Fruit fly (Drosophila melanogaster) whole organism, embryonic: ENCODE measurements around the gene CG34181.

ENCODE experiments used
- Ada2b ChIP-seq: fragments of 200-800 bp; sonication (Bioruptor generic); IDR thresholded peaks from 2 replicates; pipeline ENCODE4 v1.3.6; 2022; ENCODE audit warnings: missing biosample characterization, missing genetic modification characterization
- Aef1 ChIP-seq: fragments of 200-800 bp; sonication (Bioruptor generic); IDR thresholded peaks from 3 replicates; pipeline ENCODE4 v1.3.6; 2022; ENCODE audit warnings: missing biosample characterization, missing genetic modification characterization
- Asciz ChIP-seq: fragments of 200-800 bp; sonication (Bioruptor generic); optimal IDR thresholded peaks from 2 replicates; lab custom pipeline; 2017; ENCODE audit warnings: missing biosample characterization, mild to moderate bottlenecking, missing genetic modification characterization, missing genetic modification reagents
- BtbVII ChIP-seq: fragments of 200-800 bp; sonication (Bioruptor generic); optimal IDR thresholded peaks from 3 replicates; lab custom pipeline; 2017; ENCODE audit warnings: missing biosample characterization, mild to moderate bottlenecking, missing genetic modification characterization
- CG10366 ChIP-seq: fragments of 200-800 bp; sonication (Bioruptor generic); IDR thresholded peaks from 2 replicates; pipeline ENCODE4 v1.3.6; 2022; ENCODE audit warnings: missing biosample characterization, missing genetic modification characterization
- CG10431 ChIP-seq: fragments of 200-800 bp; sonication (Bioruptor generic); optimal IDR thresholded peaks from 3 replicates; lab custom pipeline; 2018; ENCODE audit warnings: missing biosample characterization, mild to moderate bottlenecking, missing genetic modification characterization
- CG12659 ChIP-seq: fragments of 200-800 bp; sonication (Bioruptor generic); optimal IDR thresholded peaks from 3 replicates; lab custom pipeline; 2017; ENCODE audit warnings: mild to moderate bottlenecking, missing biosample characterization, missing genetic modification reagents, missing genetic modification characterization
- CG13123 ChIP-seq: fragments of 200-800 bp; sonication (Bioruptor generic); optimal IDR thresholded peaks from 2 replicates; lab custom pipeline; 2016; ENCODE audit warnings: missing biosample characterization, missing genetic modification characterization
- CG13894 ChIP-seq: fragments of 200-800 bp; sonication (Bioruptor generic); optimal IDR thresholded peaks from 3 replicates; lab custom pipeline; 2018; ENCODE audit warnings: missing biosample characterization, mild to moderate bottlenecking, missing genetic modification characterization, moderate library complexity
- CG15011 ChIP-seq: fragments of 200-800 bp; sonication (Bioruptor generic); optimal IDR thresholded peaks from 3 replicates; lab custom pipeline; 2018; ENCODE audit warnings: missing biosample characterization, mild to moderate bottlenecking, missing genetic modification characterization
- CG15269 ChIP-seq: fragments of 200-800 bp; sonication (Bioruptor generic); optimal IDR thresholded peaks from 2 replicates; lab custom pipeline; 2018; ENCODE audit warnings: missing biosample characterization, mild to moderate bottlenecking, missing genetic modification characterization, moderate library complexity
- CG31388 ChIP-seq: fragments of 200-800 bp; sonication (Bioruptor generic); optimal IDR thresholded peaks from 2 replicates; lab custom pipeline; 2016; ENCODE audit warnings: missing biosample characterization, missing genetic modification characterization
- CG34224 ChIP-seq: fragments of 200-800 bp; sonication (Bioruptor generic); IDR thresholded peaks from 3 replicates; pipeline ENCODE4 v1.3.6; 2022; ENCODE audit warnings: missing biosample characterization, missing genetic modification characterization; ENCODE audit not compliant: partially characterized antibody
- CG4360 ChIP-seq: fragments of 200-800 bp; sonication (Bioruptor generic); IDR thresholded peaks from 2 replicates; pipeline ENCODE4 v1.3.6; 2022; ENCODE audit warnings: missing biosample characterization, missing genetic modification characterization
- CG5953 ChIP-seq: fragments of 200-800 bp; sonication (Bioruptor generic); IDR thresholded peaks from 2 replicates; pipeline ENCODE4 v1.3.6; 2022; ENCODE audit warnings: missing biosample characterization, missing genetic modification characterization
- D19B ChIP-seq: fragments of 200-800 bp; sonication (Bioruptor generic); optimal IDR thresholded peaks from 2 replicates; lab custom pipeline; 2017; ENCODE audit warnings: missing biosample characterization, mild to moderate bottlenecking, missing genetic modification characterization
- Dek ChIP-seq: fragments of 200-800 bp; sonication (Bioruptor generic); optimal IDR thresholded peaks from 3 replicates; lab custom pipeline; 2019; ENCODE audit warnings: missing biosample characterization, mild to moderate bottlenecking, missing genetic modification characterization, moderate library complexity
- Dll ChIP-seq: fragments of 200-800 bp; sonication (Bioruptor generic); IDR thresholded peaks from 4 replicates; pipeline ENCODE4 v1.3.6; 2022; ENCODE audit warnings: missing biosample characterization, missing genetic modification characterization; ENCODE audit not compliant: partially characterized antibody
- H15 ChIP-seq: fragments of 200-800 bp; sonication (Bioruptor generic); IDR thresholded peaks from 3 replicates; pipeline ENCODE4 v1.3.6; 2022; ENCODE audit warnings: missing biosample characterization, missing genetic modification characterization
- Hmr ChIP-seq: fragments of 200-800 bp; sonication (Bioruptor generic); optimal IDR thresholded peaks from 3 replicates; lab custom pipeline; 2017; ENCODE audit warnings: mild to moderate bottlenecking, missing biosample characterization, missing genetic modification reagents, missing genetic modification characterization
- Lpt ChIP-seq: fragments of >200 bp; optimal IDR thresholded peaks from 2 replicates; lab custom pipeline; 2018; ENCODE audit warnings: missing biosample characterization, missing genetic modification characterization
- MBD-R2 ChIP-seq: fragments of 200-800 bp; sonication (Bioruptor generic); IDR thresholded peaks from 2 replicates; pipeline ENCODE4 v1.3.6; 2022; ENCODE audit warnings: missing biosample characterization, missing genetic modification characterization
- Mad ChIP-seq: fragments of 200-800 bp; sonication (Bioruptor generic); optimal IDR thresholded peaks from 2 replicates; lab custom pipeline; 2016; ENCODE audit warnings: missing biosample characterization, missing genetic modification characterization
- Nf-YA ChIP-seq: fragments of 200-800 bp; sonication (Bioruptor generic); IDR thresholded peaks from 2 replicates; pipeline ENCODE4 v1.3.6; 2022; ENCODE audit warnings: missing biosample characterization, missing genetic modification characterization
- Oaz ChIP-seq: fragments of 200-800 bp; sonication (Bioruptor generic); IDR thresholded peaks from 2 replicates; pipeline ENCODE4 v1.3.6; 2022; ENCODE audit warnings: missing biosample characterization, missing genetic modification characterization
- PHDP ChIP-seq: fragments of 200-800 bp; sonication (Bioruptor generic); optimal IDR thresholded peaks from 3 replicates; lab custom pipeline; 2018; ENCODE audit warnings: missing biosample characterization, mild to moderate bottlenecking, missing genetic modification characterization, moderate library complexity
- Poxn ChIP-seq: fragments of 200-800 bp; sonication (Bioruptor generic); IDR thresholded peaks from 2 replicates; pipeline ENCODE4 v1.3.6; 2022; ENCODE audit warnings: missing biosample characterization, missing genetic modification characterization
- Sin3A ChIP-seq: fragments of >200 bp; optimal IDR thresholded peaks from 2 replicates; lab custom pipeline; 2018
- Six4 ChIP-seq: fragments of 200-800 bp; sonication (Bioruptor generic); optimal IDR thresholded peaks from 2 replicates; lab custom pipeline; 2016; ENCODE audit warnings: missing biosample characterization, missing genetic modification characterization
- Spps ChIP-seq: fragments of 200-800 bp; sonication (Bioruptor generic); optimal IDR thresholded peaks from 2 replicates; lab custom pipeline; 2018; ENCODE audit warnings: missing biosample characterization, mild to moderate bottlenecking, missing genetic modification characterization
- TFAM ChIP-seq: fragments of 200-800 bp; sonication (Bioruptor generic); optimal IDR thresholded peaks from 2 replicates; lab custom pipeline; 2017; ENCODE audit warnings: missing biosample characterization, missing genetic modification characterization, inconsistent platforms
- Usf ChIP-seq: fragments of 200-800 bp; sonication (Bioruptor generic); optimal IDR thresholded peaks from 2 replicates; lab custom pipeline; 2017; ENCODE audit warnings: missing genotype, missing biosample characterization, missing genetic modification characterization
- ara ChIP-seq: fragments of 200-800 bp; sonication (Bioruptor generic); IDR thresholded peaks from 2 replicates; pipeline ENCODE4 v1.3.6; 2022; ENCODE audit warnings: missing biosample characterization, missing genetic modification characterization
- chn ChIP-seq: fragments of 200-800 bp; sonication (Bioruptor generic); optimal IDR thresholded peaks from 2 replicates; lab custom pipeline; 2016; ENCODE audit warnings: missing biosample characterization, missing genetic modification characterization
- corto ChIP-seq: fragments of 200-800 bp; sonication (Bioruptor generic); optimal IDR thresholded peaks from 2 replicates; lab custom pipeline; 2016; ENCODE audit warnings: missing biosample characterization, mild to moderate bottlenecking, missing genetic modification characterization, moderate library complexity
- croc ChIP-seq: fragments of 200-800 bp; sonication (Bioruptor generic); conservative IDR thresholded peaks from 3 replicates; pipeline ENCODE4 v1.3.6; 2022; ENCODE audit warnings: missing biosample characterization, missing genetic modification characterization
- dm ChIP-seq: fragments of 200-800 bp; sonication (Bioruptor generic); optimal IDR thresholded peaks from 3 replicates; lab custom pipeline; 2016; ENCODE audit warnings: missing biosample characterization, missing genetic modification characterization
- gcm2 ChIP-seq: fragments of 200-800 bp; sonication (Bioruptor generic); optimal IDR thresholded peaks from 2 replicates; lab custom pipeline; 2016; ENCODE audit warnings: missing biosample characterization, missing genetic modification characterization
- gfzf ChIP-seq: fragments of 200-800 bp; sonication (Bioruptor generic); optimal IDR thresholded peaks from 2 replicates; lab custom pipeline; 2016; ENCODE audit warnings: missing biosample characterization, mild to moderate bottlenecking, missing genetic modification characterization, moderate library complexity
- kah ChIP-seq: fragments of 200-800 bp; sonication (Bioruptor generic); optimal IDR thresholded peaks from 2 replicates; lab custom pipeline; 2018; ENCODE audit warnings: missing biosample characterization, mild to moderate bottlenecking, missing genetic modification characterization
- kay ChIP-seq: fragments of 200-800 bp; sonication (Bioruptor generic); optimal IDR thresholded peaks from 2 replicates; lab custom pipeline; 2016; ENCODE audit warnings: missing biosample characterization, missing genetic modification characterization
- klu ChIP-seq: fragments of 200-800 bp; sonication (Bioruptor generic); IDR thresholded peaks from 2 replicates; pipeline ENCODE4 v1.3.6; 2022; ENCODE audit warnings: missing biosample characterization, missing genetic modification characterization
- lmd ChIP-seq: fragments of 200-800 bp; sonication (Bioruptor generic); IDR thresholded peaks from 2 replicates; pipeline ENCODE4 v1.3.6; 2022; ENCODE audit warnings: missing biosample characterization, missing genetic modification characterization
- luna ChIP-seq: fragments of 200-800 bp; sonication (Bioruptor generic); optimal IDR thresholded peaks from 2 replicates; lab custom pipeline; 2016; ENCODE audit warnings: missing biosample characterization, missing genetic modification characterization
- nau ChIP-seq: fragments of 200-800 bp; sonication (Bioruptor generic); optimal IDR thresholded peaks from 3 replicates; lab custom pipeline; 2017; ENCODE audit warnings: missing biosample characterization, mild to moderate bottlenecking, missing genetic modification characterization, missing genetic modification reagents
- sim ChIP-seq: fragments of 200-800 bp; sonication (Bioruptor generic); IDR thresholded peaks from 2 replicates; pipeline ENCODE4 v1.3.6; 2022; ENCODE audit warnings: missing biosample characterization, missing genetic modification characterization
- sisA ChIP-seq: fragments of 200-800 bp; sonication (Bioruptor generic); IDR thresholded peaks from 2 replicates; pipeline ENCODE4 v1.3.6; 2022; ENCODE audit warnings: missing biosample characterization, missing genetic modification characterization
- sna ChIP-seq: fragments of 200-800 bp; sonication (Bioruptor generic); IDR thresholded peaks from 2 replicates; pipeline ENCODE4 v1.3.6; 2022; ENCODE audit warnings: missing biosample characterization, missing genetic modification characterization; ENCODE audit not compliant: partially characterized antibody
- tio ChIP-seq: fragments of 200-800 bp; sonication (Bioruptor generic); optimal IDR thresholded peaks from 2 replicates; lab custom pipeline; 2017; ENCODE audit warnings: missing biosample characterization, missing genetic modification characterization, inconsistent platforms
- unc-4 ChIP-seq: fragments of 200-800 bp; sonication (Bioruptor generic); IDR thresholded peaks from 2 replicates; pipeline ENCODE4 v1.3.6; 2022; ENCODE audit warnings: missing biosample characterization, missing genetic modification characterization; ENCODE audit not compliant: partially characterized antibody
- z ChIP-seq: fragments of 200-800 bp; sonication (Bioruptor generic); IDR thresholded peaks from 3 replicates; pipeline ENCODE4 v1.3.6; 2022; ENCODE audit warnings: missing biosample characterization, missing genetic modification characterization

CG34181 gene

DNA sequence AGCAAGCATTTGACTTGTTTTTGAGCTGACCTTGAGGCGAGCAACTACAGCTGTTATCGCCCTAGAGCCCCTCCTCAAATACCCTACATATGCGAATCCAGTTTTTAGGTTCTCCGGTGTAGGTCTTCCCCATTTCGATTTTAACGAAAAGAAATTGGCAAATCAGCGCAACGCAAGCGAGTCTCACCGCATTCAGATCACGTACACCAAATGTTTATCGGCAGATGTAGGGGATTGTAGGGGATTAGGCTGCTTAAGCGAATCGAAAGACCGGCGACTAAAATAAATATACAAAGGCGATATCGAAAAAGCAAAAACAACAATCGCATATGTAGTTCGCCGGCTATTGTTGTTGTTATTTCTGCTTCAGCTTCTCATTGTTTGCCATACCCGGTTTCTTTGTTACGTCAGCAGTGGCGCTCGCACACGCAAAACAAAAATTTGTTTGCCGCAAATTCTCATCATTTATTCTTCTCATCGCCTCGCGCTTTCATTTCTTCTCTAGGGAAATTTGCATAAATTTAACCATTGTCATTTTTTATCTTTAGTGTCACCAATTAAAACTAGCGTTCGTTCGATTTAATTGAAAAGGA, 20.7 kb downstream of the CG34181 start (continued):
- TF ChIP-seq PHDP (tag; lab: Kevin White, UChicago) (peak; percentile 69), Aef1 (GFP tag; lab: Robert Waterston, UW) (peak; percentile 72), unc-4 (GFP tag; lab: Robert Waterston, UW) (no peak), sim (GFP tag; lab: Robert Waterston, UW) (no peak), TFAM (GFP tag; lab: Kevin White, UChicago) (no peak), gcm2 (peak; percentile 27), Six4 (GFP tag; lab: Kevin White, UChicago) (peak; percentile 18), lmd (GFP tag; lab: Robert Waterston, UW) (peak; percentile 76; the same call in 1 of the 2 replicates), dm (peak; percentile 38), CG34224 (GFP tag; lab: Robert Waterston, UW) (no peak), CG4360 (GFP tag; lab: Robert Waterston, UW) (no peak), Nf-YA (GFP tag; lab: Robert Waterston, UW) (no peak), MBD-R2 (peak; percentile 37; the same call in 1 of the 2 replicates), H15 (GFP tag; lab: Robert Waterston, UW) (peak; percentile 49; the same call in 1 of the 3 replicates), Poxn (GFP tag; lab: Robert Waterston, UW) (no peak), Spps (tag; lab: Kevin White, UChicago) (no peak), CG31388 (no peak), CG15269 (tag; lab: Kevin White, UChicago) (peak; percentile 72), CG10366 (GFP tag; lab: Robert Waterston, UW) (peak; percentile 58), Usf (peak; percentile 60), croc (no peak), z (GFP tag; lab: Robert Waterston, UW) (no peak), sisA (peak; percentile 42), Mad (GFP tag; lab: Kevin White, UChicago) (peak; percentile 46), gfzf (no peak), klu (GFP tag; lab: Robert Waterston, UW) (peak; percentile 44; the same call in 1 of the 2 replicates), CG13894 (tag; lab: Kevin White, UChicago) (peak; percentile 82), chn (GFP tag; lab: Kevin White, UChicago) (peak; percentile 58), CG15011 (GFP tag; lab: Kevin White, UChicago) (no peak), Lpt (GFP tag; lab: Kevin White, UChicago) (no peak), CG12659 (GFP tag; lab: Kevin White, UChicago) (peak; percentile 60), tio (GFP tag; lab: Kevin White, UChicago) (no peak), Asciz (no peak), Dll (no peak), sna (GFP tag; lab: Robert Waterston, UW) (no peak), kah (no peak), nau (GFP tag; lab: Kevin White, UChicago) (peak; percentile 29), CG10431 (GFP tag; lab: Kevin White, UChicago) (no peak), luna (peak; percentile 46), CG5953 (GFP tag; lab: Robert Waterston, UW) (no peak), Sin3A (lab: Kevin White, UChicago) (no peak), ara (GFP tag; lab: Robert Waterston, UW) (0 out of 2 replicates have a peak, but pooled peaks have one; percentile 16), CG13123 (no peak), D19B (peak; percentile 75), Ada2b (GFP tag; lab: Robert Waterston, UW) (peak; percentile 75), Hmr (GFP tag; lab: Kevin White, UChicago) (peak; percentile 81), BtbVII (GFP tag; lab: Kevin White, UChicago) (peak; percentile 55), corto (GFP tag; lab: Kevin White, UChicago) (peak; percentile 75), kay (GFP tag; lab: Kevin White, UChicago) (peak; percentile 4), Oaz (GFP tag; lab: Robert Waterston, UW) (no peak), Dek (peak; percentile 69)
